Worm (Caenorhabditis elegans): ENCODE results near the gene C14C6.13.

- TF ChIP-seq ama-1 (optimal IDR thresholded peaks at IDR 0.05) (no peak), sea-1 (GFP tag; conservative IDR thresholded peaks at IDR 0.05) (no peak), tbx-11 (GFP tag; IDR thresholded peaks at IDR 0.05) (no peak), aly-1 (tag; optimal IDR thresholded peaks at IDR 0.05) (no peak), hmbx-1 (tag; optimal IDR thresholded peaks at IDR 0.05) (no peak), scrt-1 (GFP tag; IDR thresholded peaks at IDR 0.05) (no peak)
These were observed 43.4 kb upstream of the C14C6.13 start for ce11 chrV:617917-618316.

Measured in whole organism, early embryonic.